Worm (Caenorhabditis elegans) whole organism, young adult: ENCODE data around the gene grd-9.

Experiments
- B0336.3 ChIP-seq: fragments of 200-800 bp; sonication (Bioruptor generic); IDR thresholded peaks from 2 replicates; pipeline ENCODE4 v1.3.6; 2022; ENCODE audit warnings: missing genetic modification characterization, missing compliant biosample characterization
- Y53G8AR.9 ChIP-seq: fragments of 200-800 bp; sonication (Bioruptor generic); conservative IDR thresholded peaks from 2 replicates; pipeline ENCODE4 v1.3.6; 2022; ENCODE audit warnings: missing genetic modification reagents, missing genetic modification characterization, missing compliant biosample characterization
- ama-1 ChIP-seq, 3 experiments: fragments of 150-350 bp in 1 of 3; sonication (generic microtip) in 2 of 3; optimal IDR thresholded peaks; 2 replicates each; lab custom pipeline; 2014 to 2018; ENCODE audit warnings: missing biosample characterization in 2 of 3, missing genetic modification characterization in 2 of 3, missing genetic modification reagents in 2 of 3
- aptf-3 ChIP-seq: fragments of 200-800 bp; sonication (Bioruptor generic); IDR thresholded peaks from 2 replicates; pipeline ENCODE4 v1.3.6; 2022; ENCODE audit warnings: missing genetic modification characterization, missing compliant biosample characterization
- lsl-1 ChIP-seq: fragments of 200-800 bp; sonication (Bioruptor generic); optimal IDR thresholded peaks from 2 replicates; lab custom pipeline; 2018; ENCODE audit warnings: mild to moderate bottlenecking, missing genetic modification characterization, moderate library complexity, missing compliant biosample characterization
- somi-1 ChIP-seq: fragments of 200-800 bp; sonication (Bioruptor generic); optimal IDR thresholded peaks from 2 replicates; lab custom pipeline; 2018; ENCODE audit warnings: mild to moderate bottlenecking, missing genetic modification characterization, missing compliant biosample characterization
- unc-62 ChIP-seq: fragments of 150-350 bp; optimal IDR thresholded peaks from 2 replicates; lab custom pipeline; 2014; ENCODE audit warnings: missing biosample characterization, missing genetic modification reagents, missing genetic modification characterization
- ztf-28 ChIP-seq: fragments of 200-800 bp; sonication (Bioruptor generic); IDR thresholded peaks from 2 replicates; pipeline ENCODE4 v1.3.6; 2022; ENCODE audit warnings: missing genetic modification reagents, missing genetic modification characterization, missing compliant biosample characterization

- TF ChIP-seq B0336.3 (GFP tag; lab: Robert Waterston, UW) (no peak), lsl-1 (GFP tag; lab: Kevin White, UChicago) (no peak), ztf-28 (GFP tag; lab: Robert Waterston, UW) (no peak), aptf-3 (GFP tag; lab: Robert Waterston, UW) (no peak), somi-1 (GFP tag; lab: Kevin White, UChicago) (no peak), unc-62 (GFP tag; lab: Kevin White, UChicago) (no peak), ama-1 (optimal IDR thresholded peaks at IDR 0.05; lab: Kevin White, UChicago) (no peak), ama-1 (GFP tag; optimal IDR thresholded peaks at IDR 0.05; lab: Kevin White, UChicago) (no peak), Y53G8AR.9 (no peak)
These were observed 12.7 kb upstream of the grd-9 start for ce11 chrV:5882429-5882828.
